Fruit fly (Drosophila melanogaster): ENCODE results near the gene RpS26.

The RpS26 gene

DNA sequence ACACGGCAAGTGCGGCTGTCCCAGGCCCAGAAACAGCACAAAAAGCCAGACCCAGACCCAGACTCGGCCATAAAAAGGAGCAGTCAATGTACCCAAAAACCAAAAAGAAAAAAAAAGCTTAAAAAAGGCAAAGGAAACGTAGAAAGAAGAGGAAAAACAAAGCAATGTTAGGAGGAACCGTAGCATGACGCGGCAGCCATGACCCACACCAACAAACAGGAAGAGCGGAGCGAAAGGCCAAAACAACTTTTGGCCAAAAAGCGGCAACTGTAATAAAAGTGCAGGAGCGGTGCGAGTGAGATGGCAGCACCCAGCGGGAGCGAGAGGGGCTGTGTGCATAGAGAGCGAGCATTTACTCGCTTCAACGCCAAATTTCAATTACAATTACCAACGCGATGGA lies 24.4 kb upstream of the RpS26 start:
- TF ChIP-seq noc (tag; optimal IDR thresholded peaks at IDR 0.05) = no peak

dm6 chr2L:18466669-18467068 lies 23.6 kb upstream of the RpS26 start:
- no peak for TF ChIP-seq noc (tag; optimal IDR thresholded peaks at IDR 0.05)

dm6 chr2L:18466202-18466591 lies 23.1 kb upstream of the RpS26 start:
- TF ChIP-seq noc (tag; optimal IDR thresholded peaks at IDR 0.05) = no peak

DNA sequence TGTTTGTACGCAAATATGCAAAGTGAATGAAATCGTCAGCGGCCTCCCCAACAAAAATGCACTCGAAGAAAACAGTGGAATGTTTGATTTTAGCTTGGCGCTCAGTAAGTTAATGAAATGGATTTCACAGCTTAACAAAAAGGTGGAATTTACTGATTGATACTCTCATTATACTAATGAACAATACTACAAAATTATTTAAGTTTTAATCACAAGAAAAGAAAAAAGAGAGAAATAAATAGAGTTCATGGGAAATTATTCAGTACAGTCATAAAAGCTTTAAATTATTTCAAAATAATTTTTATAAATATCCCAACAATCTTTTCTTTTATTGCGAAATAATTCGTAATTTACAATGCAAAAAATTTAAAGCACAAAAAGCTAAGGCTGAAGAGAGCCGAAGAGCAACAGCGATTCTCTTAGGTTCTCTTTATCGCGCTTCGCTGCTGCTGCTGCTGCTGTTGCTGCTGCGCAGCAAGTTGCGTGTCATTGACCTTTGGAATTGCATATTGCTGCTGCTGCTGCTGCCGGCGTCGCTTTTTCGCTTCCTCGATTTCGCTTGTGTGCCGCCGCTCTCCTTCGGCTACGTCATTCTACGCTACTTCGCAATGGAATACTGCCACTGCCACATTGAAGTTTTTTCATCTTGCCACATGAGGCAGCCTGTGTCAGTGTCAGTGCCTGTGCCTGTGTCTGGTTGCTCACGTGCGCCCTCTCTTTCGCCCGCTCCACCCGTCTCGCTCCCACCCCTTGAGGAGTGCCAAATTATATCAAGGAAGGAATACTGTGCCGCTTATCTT lies 22.5 kb upstream of the RpS26 start:
- TF ChIP-seq noc (tag; optimal IDR thresholded peaks at IDR 0.05) = no peak

dm6 chr2L:18464116-18464530 lies 21.0 kb upstream of the RpS26 start:
- TF ChIP-seq noc (tag; optimal IDR thresholded peaks at IDR 0.05) = no peak

dm6 chr2L:18463610-18464009 lies 20.5 kb upstream of the RpS26 start:
- no peak for TF ChIP-seq noc (tag; optimal IDR thresholded peaks at IDR 0.05)

dm6 chr2L:18459698-18460348 lies 16.7 kb upstream of the RpS26 start:
- no peak for TF ChIP-seq noc (tag; optimal IDR thresholded peaks at IDR 0.05)

dm6 chr2L:18458527-18458926 lies 15.4 kb upstream of the RpS26 start:
- no peak for TF ChIP-seq noc (tag; optimal IDR thresholded peaks at IDR 0.05)

- no peak for TF ChIP-seq noc (tag; optimal IDR thresholded peaks at IDR 0.05)
Measured at dm6 chr2L:18456932-18457583, 14.0 kb upstream of the RpS26 start.

- TF ChIP-seq noc (tag; optimal IDR thresholded peaks at IDR 0.05) = no peak
Measured at dm6 chr2L:18455506-18456491, 12.7 kb upstream of the RpS26 start.

- TF ChIP-seq noc (tag; optimal IDR thresholded peaks at IDR 0.05) = no peak
Measured at dm6 chr2L:18454128-18454788, 11.2 kb upstream of the RpS26 start, which contains the start of the genes bsf and Ntf-2r. bsf (minus strand) TSS chr2L:18454587. Ntf-2r (plus strand) TSS chr2L:18454649.

- no peak for TF ChIP-seq noc (tag; optimal IDR thresholded peaks at IDR 0.05)
Measured at dm6 chr2L:18448639-18449430, 5.8 kb upstream of the RpS26 start, which contains the start of gene ncm. ncm (minus strand) TSS chr2L:18448957.

DNA sequence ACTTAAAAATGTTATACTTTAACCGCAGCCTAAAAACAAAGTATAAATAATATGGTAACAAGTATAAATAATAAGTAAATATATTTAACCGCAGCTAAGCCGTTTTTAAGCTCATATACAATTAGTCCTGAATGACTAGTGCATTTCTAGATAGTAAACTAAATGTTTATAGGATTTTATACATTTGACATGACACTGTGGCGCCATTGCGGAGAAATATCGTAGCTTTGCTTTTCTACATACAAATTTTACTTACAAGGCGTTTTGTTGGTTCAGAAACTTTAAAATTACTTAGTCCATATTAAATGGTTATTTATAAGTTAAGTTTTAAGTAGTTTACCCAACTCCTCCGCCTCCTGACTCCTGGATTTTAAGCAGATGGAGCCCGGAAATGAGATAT lies 1.9 kb downstream of the RpS26 start:
- TF ChIP-seq noc (tag; optimal IDR thresholded peaks at IDR 0.05) = no peak

- no peak for TF ChIP-seq noc (tag; optimal IDR thresholded peaks at IDR 0.05)
Measured at dm6 chr2L:18395274-18395823, 47.7 kb downstream of the RpS26 start.

All from whole organism, larva.